Worm (Caenorhabditis elegans) whole organism, late embryonic: ENCODE data around the gene ZK381.8.
A peak's percentile ranks its signal among the peaks of the same experiment; 100 is the strongest.

Source experiments
- F13H6.1 ChIP-seq: sonication (generic microtip); optimal IDR thresholded peaks from 2 replicates; lab custom pipeline; 2016; ENCODE audit warnings: missing genetic modification characterization, missing compliant biosample characterization
- Y22D7AL.16 ChIP-seq: sonication (generic microtip); optimal IDR thresholded peaks from 2 replicates; lab custom pipeline; 2016; ENCODE audit warnings: missing genetic modification characterization, missing compliant biosample characterization
- ceh-14 ChIP-seq: sonication (generic microtip); optimal IDR thresholded peaks from 2 replicates; lab custom pipeline; 2016; ENCODE audit warnings: missing genotype, missing genetic modification characterization, missing compliant biosample characterization
- ceh-18 ChIP-seq: sonication (generic microtip); optimal IDR thresholded peaks from 2 replicates; lab custom pipeline; 2016; ENCODE audit warnings: missing genetic modification characterization, missing compliant biosample characterization
- ceh-19 ChIP-seq: fragments of 200-800 bp; sonication (Bioruptor generic); optimal IDR thresholded peaks from 2 replicates; lab custom pipeline; 2018; ENCODE audit warnings: mild to moderate bottlenecking, missing genetic modification characterization, missing compliant biosample characterization
- ceh-24 ChIP-seq: sonication (generic microtip); optimal IDR thresholded peaks from 2 replicates; lab custom pipeline; 2016; ENCODE audit warnings: mild to moderate bottlenecking, missing genetic modification characterization, missing compliant biosample characterization
- ceh-31 ChIP-seq: sonication (generic microtip); optimal IDR thresholded peaks from 2 replicates; lab custom pipeline; 2016; ENCODE audit warnings: missing genetic modification characterization, missing compliant biosample characterization
- dmd-4 ChIP-seq: sonication (generic microtip); optimal IDR thresholded peaks from 2 replicates; lab custom pipeline; 2016; ENCODE audit warnings: borderline replicate concordance, missing genetic modification characterization, missing compliant biosample characterization
- dve-1 ChIP-seq: sonication (generic microtip); optimal IDR thresholded peaks from 2 replicates; lab custom pipeline; 2017; ENCODE audit warnings: antibody characterized with exemption, mild to moderate bottlenecking, missing genetic modification characterization, missing compliant biosample characterization
- elt-4 ChIP-seq: sonication (generic microtip); optimal IDR thresholded peaks from 2 replicates; lab custom pipeline; 2016; ENCODE audit warnings: missing genetic modification characterization, missing compliant biosample characterization
- hlh-13 ChIP-seq: fragments of 200-800 bp; sonication (Bioruptor generic); optimal IDR thresholded peaks from 2 replicates; lab custom pipeline; 2018; ENCODE audit warnings: mild to moderate bottlenecking, missing genetic modification characterization, missing compliant biosample characterization
- hlh-30 ChIP-seq: sonication (generic microtip); optimal IDR thresholded peaks from 2 replicates; lab custom pipeline; 2017; ENCODE audit warnings: antibody characterized with exemption, missing genetic modification characterization, missing compliant biosample characterization; ENCODE audit not compliant: insufficient read depth
- hlh-6 ChIP-seq: sonication (generic microtip); optimal IDR thresholded peaks from 2 replicates; lab custom pipeline; 2016; ENCODE audit warnings: missing genotype, missing genetic modification characterization, missing compliant biosample characterization
- hlh-8 ChIP-seq: sonication (generic microtip); optimal IDR thresholded peaks from 2 replicates; lab custom pipeline; 2016; ENCODE audit warnings: missing genotype, missing genetic modification characterization, missing compliant biosample characterization
- lin-11 ChIP-seq: fragments of 200-800 bp; sonication (Bioruptor generic); optimal IDR thresholded peaks from 2 replicates; lab custom pipeline; 2018; ENCODE audit warnings: mild to moderate bottlenecking, missing genetic modification characterization, missing compliant biosample characterization
- madf-2 ChIP-seq: sonication (generic microtip); optimal IDR thresholded peaks from 2 replicates; lab custom pipeline; 2017; ENCODE audit warnings: missing genetic modification characterization, missing compliant biosample characterization
- mec-3 ChIP-seq: sonication (generic microtip); optimal IDR thresholded peaks from 2 replicates; lab custom pipeline; 2016; ENCODE audit warnings: borderline replicate concordance, missing genetic modification characterization, missing compliant biosample characterization
- nfya-1 ChIP-seq: sonication (generic microtip); optimal IDR thresholded peaks from 2 replicates; lab custom pipeline; 2017; ENCODE audit warnings: missing genetic modification characterization, mild to moderate bottlenecking, missing compliant biosample characterization, antibody characterized with exemption, moderate library complexity
- nhr-11 ChIP-seq: fragments of 150-350 bp; optimal IDR thresholded peaks from 2 replicates; lab custom pipeline; 2014; ENCODE audit warnings: missing biosample characterization, missing genetic modification characterization
- odd-2 ChIP-seq: sonication (generic microtip); optimal IDR thresholded peaks from 2 replicates; lab custom pipeline; 2017; ENCODE audit warnings: antibody characterized with exemption, mild to moderate bottlenecking, missing genetic modification characterization, missing compliant biosample characterization
- pax-1 ChIP-seq: fragments of 150-350 bp; optimal IDR thresholded peaks from 2 replicates; lab custom pipeline; 2014; ENCODE audit warnings: missing biosample characterization, missing genetic modification characterization
- pha-2 ChIP-seq: sonication (generic microtip); optimal IDR thresholded peaks from 2 replicates; lab custom pipeline; 2017; ENCODE audit warnings: mild to moderate bottlenecking, missing genetic modification characterization, missing compliant biosample characterization
- pqm-1 ChIP-seq: sonication (generic microtip); optimal IDR thresholded peaks from 2 replicates; lab custom pipeline; 2016; ENCODE audit warnings: missing genetic modification characterization, missing compliant biosample characterization
- sdc-2 ChIP-seq: sonication (generic microtip); optimal IDR thresholded peaks from 2 replicates; lab custom pipeline; 2016; ENCODE audit warnings: missing genotype, missing genetic modification characterization, missing compliant biosample characterization
- tbx-2 ChIP-seq: sonication (generic microtip); optimal IDR thresholded peaks from 2 replicates; lab custom pipeline; 2016; ENCODE audit warnings: missing genetic modification characterization, missing compliant biosample characterization
- tbx-7 ChIP-seq: sonication (generic microtip); optimal IDR thresholded peaks from 2 replicates; lab custom pipeline; 2016; ENCODE audit warnings: missing genotype, missing genetic modification characterization, missing compliant biosample characterization
- unc-42 ChIP-seq: sonication (generic microtip); optimal IDR thresholded peaks from 2 replicates; lab custom pipeline; 2016; ENCODE audit warnings: missing genotype, missing genetic modification characterization, missing compliant biosample characterization
- unc-55 ChIP-seq: sonication (generic microtip); optimal IDR thresholded peaks from 2 replicates; lab custom pipeline; 2017; ENCODE audit warnings: missing biosample characterization, missing genetic modification reagents, missing genetic modification characterization
- unc-86 ChIP-seq: sonication (generic microtip); optimal IDR thresholded peaks from 2 replicates; lab custom pipeline; 2016; ENCODE audit warnings: missing genetic modification characterization, missing compliant biosample characterization
- zip-5 ChIP-seq: sonication (generic microtip); optimal IDR thresholded peaks from 2 replicates; lab custom pipeline; 2016; ENCODE audit warnings: missing genetic modification characterization, missing compliant biosample characterization

The ZK381.8 gene

DNA sequence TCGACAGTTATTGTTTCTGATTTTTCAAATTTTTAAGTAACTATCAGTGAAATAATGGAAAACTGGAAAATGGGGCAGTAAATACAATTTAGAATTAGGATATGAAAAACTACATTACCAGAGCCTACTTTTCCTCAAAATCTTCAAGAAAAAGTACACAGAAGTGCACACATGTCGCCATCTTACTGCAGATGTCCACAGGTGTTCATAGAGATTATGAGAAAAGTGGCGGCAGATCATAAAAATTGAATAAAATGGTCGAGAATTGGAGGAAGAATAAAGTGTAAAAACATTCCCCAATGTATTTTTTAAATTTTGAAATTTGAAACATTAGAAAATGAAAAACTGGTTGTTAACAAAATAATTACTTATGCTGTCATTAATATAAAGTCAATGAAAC is 27.7 kb upstream of the ZK381.8 start:
- TF ChIP-seq pqm-1 (no peak), unc-86 (tag; lab: Kevin White, UChicago) (no peak), dve-1 (tag; lab: Kevin White, UChicago) (no peak), ceh-24 (tag; lab: Kevin White, UChicago) (no peak)

DNA sequence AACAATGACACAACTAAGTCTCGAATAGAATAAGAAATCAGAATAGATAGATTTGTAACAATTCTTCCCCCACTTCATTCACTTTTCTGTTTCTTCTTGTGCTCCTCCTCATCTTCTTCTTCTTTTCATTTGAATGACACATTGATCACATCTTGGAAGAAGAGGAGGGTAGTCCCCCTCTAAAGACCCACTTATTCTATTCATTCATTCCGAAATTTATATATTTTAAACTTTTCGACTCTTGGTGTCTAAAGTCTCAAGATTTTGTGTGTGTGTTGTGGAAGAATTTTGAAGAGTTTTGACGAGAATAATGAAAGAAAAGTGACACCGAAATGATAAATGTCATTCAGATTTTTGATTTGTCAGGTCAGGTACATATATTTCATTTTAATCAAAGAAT is 20.9 kb upstream of the ZK381.8 start:
- TF ChIP-seq dve-1 (tag; lab: Kevin White, UChicago): no peak
- TF ChIP-seq unc-55 (GFP tag; lab: Kevin White, UChicago): peak; percentile 74

DNA sequence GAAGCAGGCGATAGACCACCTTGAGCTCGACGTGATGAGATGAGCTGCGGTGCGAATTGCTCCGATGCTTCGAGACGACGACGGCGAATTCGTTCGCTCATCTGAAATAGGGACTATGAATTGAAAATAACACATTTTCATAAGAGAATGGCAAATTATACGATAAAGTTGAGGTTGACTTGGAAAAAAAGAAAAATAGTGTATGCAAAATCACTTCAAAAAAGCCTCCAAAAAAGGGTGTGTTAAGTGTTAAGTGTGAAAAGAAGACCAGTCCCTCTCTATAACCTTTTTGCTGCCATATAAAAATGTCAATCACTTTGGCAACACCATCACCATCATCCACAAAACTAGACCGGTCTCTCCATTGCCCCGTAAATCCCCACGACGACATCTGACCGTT is 16.7 kb upstream of the ZK381.8 start, which contains the start of gene prkl-1:
Gene prkl-1, minus strand, starts transcription at position 101 of the 400 bp plus-strand sequence.
- no peak for TF ChIP-seq hlh-8

DNA sequence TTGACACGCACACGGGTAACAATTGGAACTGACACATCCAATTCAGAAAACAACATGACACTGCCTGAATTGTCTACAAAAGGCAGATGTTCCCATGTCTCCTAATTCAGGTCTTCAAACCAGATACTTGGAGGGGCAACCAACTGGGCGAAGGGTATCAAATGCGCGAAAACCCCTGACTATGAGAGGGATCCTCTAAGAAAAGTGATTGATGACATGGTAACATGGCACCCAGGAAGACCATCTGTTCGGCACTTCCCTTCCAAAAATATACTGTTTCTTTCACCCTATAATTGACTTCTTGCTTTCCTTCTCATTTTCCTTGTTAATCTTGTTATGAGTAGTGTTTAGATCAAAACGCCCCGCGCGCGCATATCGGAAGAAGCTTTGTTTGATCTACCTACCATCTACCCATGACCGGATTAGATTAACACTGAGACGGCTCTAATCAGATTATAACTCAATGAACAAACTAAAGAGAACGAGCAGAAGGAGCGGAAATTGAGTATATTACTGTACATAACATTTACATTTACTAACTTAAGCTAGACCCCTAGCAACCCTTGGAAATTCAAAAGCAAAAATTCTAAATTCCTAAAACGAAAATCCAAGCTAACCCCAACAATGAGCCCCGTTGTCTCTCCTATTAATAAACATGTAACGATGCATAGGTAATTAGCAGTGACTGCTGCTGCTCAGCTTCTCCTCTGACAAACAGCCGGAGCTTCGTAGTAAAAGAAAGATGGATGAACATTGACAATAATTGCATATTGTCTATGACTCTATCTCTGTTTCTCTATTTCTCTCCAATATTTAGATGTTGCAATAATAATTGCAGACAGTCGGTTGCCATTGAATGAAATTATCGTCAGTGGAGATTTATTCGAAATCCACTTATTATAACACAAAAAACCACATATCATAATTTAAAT is 14.5 kb upstream of the ZK381.8 start:
- TF ChIP-seq Y22D7AL.16 (tag; lab: Kevin White, UChicago) (no peak), lin-11 (tag; lab: Kevin White, UChicago) (no peak), unc-42 (tag; lab: Kevin White, UChicago) (no peak), dmd-4 (tag; lab: Kevin White, UChicago) (no peak), mec-3 (tag; lab: Kevin White, UChicago) (no peak), zip-5 (tag; lab: Kevin White, UChicago) (no peak), hlh-6 (tag; lab: Kevin White, UChicago) (no peak), tbx-2 (tag; lab: Kevin White, UChicago) (no peak), nfya-1 (tag; lab: Kevin White, UChicago) (no peak), pha-2 (tag; lab: Kevin White, UChicago) (peak; percentile 12), F13H6.1 (tag; lab: Kevin White, UChicago) (no peak), pax-1 (peak; percentile 91), elt-4 (no peak), madf-2 (tag; lab: Kevin White, UChicago) (no peak), hlh-13 (GFP tag; lab: Kevin White, UChicago) (no peak), ceh-31 (tag; lab: Kevin White, UChicago) (peak; percentile 32), hlh-8 (no peak), unc-55 (GFP tag; lab: Kevin White, UChicago) (peak; percentile 67), ceh-19 (GFP tag; lab: Kevin White, UChicago) (no peak), pqm-1 (no peak)
- TF ChIP-seq, all 69 proteins: peak for 4

DNA sequence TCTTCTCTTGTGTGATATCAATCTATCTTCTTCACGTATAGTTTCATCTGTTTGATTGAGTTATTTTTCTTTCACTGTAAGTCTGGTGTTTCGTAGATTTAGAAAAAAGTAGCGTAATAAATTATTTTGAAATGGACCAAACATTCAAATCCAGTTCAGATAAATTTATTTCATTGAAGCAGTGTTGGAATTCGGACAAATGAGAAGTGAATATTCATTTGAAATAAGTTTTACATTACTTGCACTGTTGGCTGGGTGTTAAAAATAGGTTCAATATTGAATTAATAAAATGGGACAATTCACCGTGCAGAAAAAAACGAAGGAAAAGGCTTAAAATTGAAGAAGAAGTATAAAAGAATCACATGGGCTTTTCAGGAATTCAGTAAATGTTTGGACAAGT is 8.5 kb upstream of the ZK381.8 start:
- TF ChIP-seq hlh-13 (GFP tag; lab: Kevin White, UChicago): no peak
- TF ChIP-seq nhr-11: no peak
- no peak for TF ChIP-seq tbx-7 (tag; lab: Kevin White, UChicago)
- TF ChIP-seq ceh-31 (tag; lab: Kevin White, UChicago): no peak
- TF ChIP-seq odd-2 (tag; lab: Kevin White, UChicago): no peak
- TF ChIP-seq F13H6.1 (tag; lab: Kevin White, UChicago): no peak
- no peak for TF ChIP-seq sdc-2 (tag; lab: Kevin White, UChicago)
- no peak for TF ChIP-seq ceh-14 (tag; lab: Kevin White, UChicago)
- TF ChIP-seq elt-4: no peak
- TF ChIP-seq ceh-18: no peak
- no peak for TF ChIP-seq hlh-30
- no peak for TF ChIP-seq nfya-1 (tag; lab: Kevin White, UChicago)
- TF ChIP-seq ceh-19 (GFP tag; lab: Kevin White, UChicago): no peak
- TF ChIP-seq, all 69 proteins: peak for 0
